Worm (Caenorhabditis elegans) whole organism, late embryonic: ENCODE results near the gene chat-1.

Experiments
- F13H6.1 ChIP-seq: sonication (generic microtip); optimal IDR thresholded peaks from 2 replicates; lab custom pipeline; 2016; ENCODE audit warnings: missing genetic modification characterization, missing compliant biosample characterization
- ahr-1 ChIP-seq: sonication (generic microtip); optimal IDR thresholded peaks from 2 replicates; lab custom pipeline; 2016; ENCODE audit warnings: missing genetic modification characterization, missing compliant biosample characterization
- ceh-6 ChIP-seq: fragments of 200-800 bp; sonication (Bioruptor generic); optimal IDR thresholded peaks from 2 replicates; lab custom pipeline; 2018; ENCODE audit warnings: mild to moderate bottlenecking, missing genetic modification characterization, missing compliant biosample characterization
- dve-1 ChIP-seq: sonication (generic microtip); optimal IDR thresholded peaks from 2 replicates; lab custom pipeline; 2017; ENCODE audit warnings: antibody characterized with exemption, mild to moderate bottlenecking, missing genetic modification characterization, missing compliant biosample characterization
- eyg-1 ChIP-seq: sonication (generic microtip); optimal IDR thresholded peaks from 2 replicates; lab custom pipeline; 2016; ENCODE audit warnings: missing genotype, missing genetic modification characterization, missing compliant biosample characterization
- fax-1 ChIP-seq: sonication (generic microtip); optimal IDR thresholded peaks from 2 replicates; lab custom pipeline; 2016; ENCODE audit warnings: missing genotype, missing genetic modification characterization, missing compliant biosample characterization
- nfya-1 ChIP-seq: sonication (generic microtip); optimal IDR thresholded peaks from 2 replicates; lab custom pipeline; 2017; ENCODE audit warnings: missing genetic modification characterization, mild to moderate bottlenecking, missing compliant biosample characterization, antibody characterized with exemption, moderate library complexity
- pag-3 ChIP-seq: sonication (generic microtip); optimal IDR thresholded peaks from 2 replicates; lab custom pipeline; 2016; ENCODE audit warnings: missing compliant biosample characterization, missing genetic modification characterization, borderline replicate concordance
- rnt-1 ChIP-seq: sonication (generic microtip); optimal IDR thresholded peaks from 2 replicates; lab custom pipeline; 2016; ENCODE audit warnings: missing genetic modification characterization, missing compliant biosample characterization
- sdc-2 ChIP-seq: sonication (generic microtip); optimal IDR thresholded peaks from 2 replicates; lab custom pipeline; 2016; ENCODE audit warnings: missing genotype, missing genetic modification characterization, missing compliant biosample characterization
- tbx-2 ChIP-seq: sonication (generic microtip); optimal IDR thresholded peaks from 2 replicates; lab custom pipeline; 2016; ENCODE audit warnings: missing genetic modification characterization, missing compliant biosample characterization
- unc-86 ChIP-seq: sonication (generic microtip); optimal IDR thresholded peaks from 2 replicates; lab custom pipeline; 2016; ENCODE audit warnings: missing genetic modification characterization, missing compliant biosample characterization

ce11 chrIV:4441077-4441476 lies 6.1 kb upstream of the chat-1 start, which contains the start of gene fbxb-75:
- TF ChIP-seq unc-86 (tag; lab: Kevin White, UChicago) (no peak), ahr-1 (no peak), eyg-1 (tag; lab: Kevin White, UChicago) (no peak), ceh-6 (GFP tag; lab: Kevin White, UChicago) (no peak), nfya-1 (tag; lab: Kevin White, UChicago) (no peak), fax-1 (tag; lab: Kevin White, UChicago) (no peak), dve-1 (tag; lab: Kevin White, UChicago) (no peak), F13H6.1 (tag; lab: Kevin White, UChicago) (no peak), pag-3 (no peak), tbx-2 (tag; lab: Kevin White, UChicago) (no peak), rnt-1 (no peak), sdc-2 (tag; lab: Kevin White, UChicago) (no peak)
